Fruit fly (Drosophila melanogaster) whole organism, pupa: Measurements from ENCODE around the gene eIF3f1.

ENCODE experiments used
- CG12605 ChIP-seq: fragments of 200-800 bp; sonication (Bioruptor generic); IDR thresholded peaks from 2 replicates; pipeline ENCODE4 v1.3.6; 2022; ENCODE audit warnings: missing biosample characterization, missing genetic modification characterization
- CG34367 ChIP-seq: fragments of 200-800 bp; sonication (Bioruptor generic); optimal IDR thresholded peaks from 2 replicates; lab custom pipeline; 2018; ENCODE audit warnings: missing biosample characterization, mild to moderate bottlenecking, missing genetic modification characterization
- CG9948 ChIP-seq: fragments of 200-800 bp; sonication (Bioruptor generic); optimal IDR thresholded peaks from 2 replicates; lab custom pipeline; 2018; ENCODE audit warnings: missing biosample characterization, mild to moderate bottlenecking, missing genetic modification characterization, moderate library complexity
- gl ChIP-seq: fragments of 200-800 bp; sonication (Bioruptor generic); optimal IDR thresholded peaks from 2 replicates; lab custom pipeline; 2018; ENCODE audit warnings: missing biosample characterization, mild to moderate bottlenecking, missing genetic modification characterization

DNA sequence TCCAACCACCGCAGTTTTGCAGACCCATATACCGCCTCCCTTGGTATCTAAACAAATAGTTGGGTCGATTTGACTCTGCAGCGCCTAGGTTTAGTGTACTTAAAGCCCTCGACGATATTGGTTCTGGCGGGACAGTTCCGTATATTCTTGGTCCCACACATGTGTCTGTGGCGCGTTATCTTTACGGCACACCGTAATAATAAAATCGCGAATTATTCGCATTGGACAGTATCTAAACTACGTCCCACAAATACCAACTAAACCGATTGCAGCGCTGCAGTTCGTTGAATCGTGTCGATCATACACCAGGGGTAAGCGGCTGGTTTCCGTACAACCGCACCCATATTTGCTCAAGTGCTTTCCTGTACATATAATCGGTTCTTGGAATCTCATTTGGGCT is 7.9 kb downstream of the eIF3f1 start:
- no peak for TF ChIP-seq CG34367 (tag; lab: Kevin White, UChicago)
- TF ChIP-seq gl (tag; lab: Kevin White, UChicago): no peak
- no peak for TF ChIP-seq CG9948 (tag; lab: Kevin White, UChicago)
- TF ChIP-seq CG12605 (GFP tag; lab: Robert Waterston, UW): no peak
